Worm (Caenorhabditis elegans): Measurements from ENCODE around the gene K09C8.7.

DNA sequence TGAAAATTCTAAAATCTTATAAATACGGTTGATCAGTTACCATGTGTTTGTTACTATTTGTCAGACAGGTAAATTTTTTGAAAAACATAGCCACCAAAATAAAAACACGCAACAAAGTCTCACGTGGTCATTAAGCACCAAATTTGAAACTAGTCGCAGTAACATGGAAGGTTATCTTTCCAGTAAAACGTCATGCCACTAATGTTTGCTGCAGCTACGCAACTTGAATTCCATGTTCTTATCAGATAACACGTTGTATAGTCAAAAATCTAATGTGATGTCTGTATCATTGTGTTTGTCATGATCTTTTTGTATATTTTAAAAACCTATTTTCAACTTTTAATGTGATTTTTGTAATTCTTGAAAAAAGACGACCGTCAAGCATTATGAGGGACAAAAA lies 49.4 kb downstream of the K09C8.7 start:
- no peak for TF ChIP-seq nhr-77 (tag; optimal IDR thresholded peaks at IDR 0.05)
- no peak for TF ChIP-seq skn-1 (tag; optimal IDR thresholded peaks at IDR 0.05)
- TF ChIP-seq zip-2 (tag; optimal IDR thresholded peaks at IDR 0.05) = peak; percentile 24
- no peak for TF ChIP-seq egl-27 (tag; optimal IDR thresholded peaks at IDR 0.05)
- no peak for TF ChIP-seq nhr-25 (tag; optimal IDR thresholded peaks at IDR 0.05; ENCODE audit: borderline replicate concordance, insufficient read depth)
- TF ChIP-seq jun-1 (tag; optimal IDR thresholded peaks at IDR 0.05) = no peak
- TF ChIP-seq lir-3 (tag; optimal IDR thresholded peaks at IDR 0.05) = no peak
- no peak for TF ChIP-seq zip-11 (GFP tag; IDR thresholded peaks at IDR 0.05)
- peak in 1 of 2 experiments; percentile 66 for TF ChIP-seq unc-62 (GFP tag; optimal IDR thresholded peaks at IDR 0.05 in 1 of 2)
- no peak for TF ChIP-seq unc-62 (tag; optimal IDR thresholded peaks at IDR 0.05)
- no peak for TF ChIP-seq hif-1 (tag; optimal IDR thresholded peaks at IDR 0.05)
